Worm (Caenorhabditis elegans) whole organism, L4 larva: ENCODE results near the gene F53E10.1.

ENCODE experiments used
- D1046.2 ChIP-seq: fragments of 200-800 bp; sonication (Bioruptor generic); IDR thresholded peaks from 2 replicates; pipeline ENCODE4 v1.3.6; 2022; ENCODE audit warnings: missing genetic modification characterization, missing compliant biosample characterization
- F10B5.3 ChIP-seq: sonication (generic microtip); optimal IDR thresholded peaks from 2 replicates; lab custom pipeline; 2016; ENCODE audit warnings: mild to moderate bottlenecking, missing genetic modification characterization, missing compliant biosample characterization
- F49E8.2 ChIP-seq: sonication (generic microtip); optimal IDR thresholded peaks from 2 replicates; lab custom pipeline; 2016; ENCODE audit warnings: missing compliant biosample characterization, mild to moderate bottlenecking, missing genetic modification characterization, borderline replicate concordance
- R02D3.7 ChIP-seq: fragments of 150-350 bp; sonication (generic microtip); optimal IDR thresholded peaks from 3 replicates; lab custom pipeline; 2014; ENCODE audit warnings: missing biosample characterization, missing genetic modification characterization
- Y48G9A.11 ChIP-seq: fragments of 200-800 bp; sonication (Bioruptor generic); IDR thresholded peaks from 2 replicates; pipeline ENCODE4 v1.3.6; 2022; ENCODE audit warnings: missing genetic modification reagents, missing genetic modification characterization, missing compliant biosample characterization
- Y75B8A.6 ChIP-seq: fragments of 200-800 bp; sonication (Bioruptor generic); IDR thresholded peaks from 2 replicates; pipeline ENCODE4 v1.3.6; 2022; ENCODE audit warnings: missing genetic modification reagents, missing genetic modification characterization, missing compliant biosample characterization
- ZK546.5 ChIP-seq, 2 experiments: sonication (generic microtip); optimal IDR thresholded peaks; 2 replicates each; lab custom pipeline; 2017; ENCODE audit warnings: missing biosample characterization in 2 of 2, missing genetic modification characterization in 2 of 2
- ceh-44 ChIP-seq: fragments of 200-800 bp; sonication (Bioruptor generic); IDR thresholded peaks from 2 replicates; pipeline ENCODE4 v1.3.6; 2022; ENCODE audit warnings: missing genetic modification reagents, missing genetic modification characterization, missing compliant biosample characterization
- ces-1 ChIP-seq: fragments of 150-350 bp; sonication (generic microtip); optimal IDR thresholded peaks from 4 replicates; lab custom pipeline; 2014; ENCODE audit warnings: missing biosample characterization, missing genetic modification reagents, missing genetic modification characterization
- daf-12 ChIP-seq: fragments of 150-350 bp; optimal IDR thresholded peaks from 2 replicates; lab custom pipeline; 2014; ENCODE audit warnings: missing biosample characterization, missing genetic modification reagents, missing genetic modification characterization
- dmd-6 ChIP-seq: fragments of 200-800 bp; sonication (Bioruptor generic); IDR thresholded peaks from 2 replicates; pipeline ENCODE4 v1.3.6; 2022; ENCODE audit warnings: missing genetic modification reagents, missing genetic modification characterization, missing compliant biosample characterization
- dpl-1 ChIP-seq: fragments of 150-350 bp; optimal IDR thresholded peaks from 2 replicates; lab custom pipeline; 2014; ENCODE audit warnings: missing biosample characterization, missing genetic modification reagents, missing genetic modification characterization
- dve-1 ChIP-seq: sonication (generic microtip); optimal IDR thresholded peaks from 2 replicates; lab custom pipeline; 2017; ENCODE audit warnings: antibody characterized with exemption, mild to moderate bottlenecking, missing genetic modification characterization, missing compliant biosample characterization; ENCODE audit not compliant: insufficient read depth
- fos-1 ChIP-seq: fragments of 150-350 bp; optimal IDR thresholded peaks from 2 replicates; lab custom pipeline; 2014; ENCODE audit warnings: missing biosample characterization, missing genetic modification characterization
- gei-8 ChIP-seq: fragments of 200-800 bp; sonication (Bioruptor generic); optimal IDR thresholded peaks from 2 replicates; lab custom pipeline; 2018; ENCODE audit warnings: mild to moderate bottlenecking, missing genetic modification characterization, missing compliant biosample characterization
- jun-1 ChIP-seq: fragments of 150-350 bp; optimal IDR thresholded peaks from 2 replicates; lab custom pipeline; 2014; ENCODE audit warnings: missing biosample characterization, missing genetic modification reagents, missing genetic modification characterization
- lin-1 ChIP-seq: fragments of 200-800 bp; sonication (Bioruptor generic); IDR thresholded peaks from 2 replicates; pipeline ENCODE4 v1.3.6; 2022; ENCODE audit warnings: missing genetic modification reagents, missing genetic modification characterization, missing compliant biosample characterization
- lin-13 ChIP-seq: fragments of 150-350 bp; optimal IDR thresholded peaks from 2 replicates; lab custom pipeline; 2014; ENCODE audit warnings: missing biosample characterization, missing genetic modification reagents, missing genetic modification characterization
- lin-38 ChIP-seq: fragments of 200-800 bp; sonication (Bioruptor generic); IDR thresholded peaks from 2 replicates; pipeline ENCODE4 v1.3.6; 2022; ENCODE audit warnings: missing genetic modification reagents, missing genetic modification characterization, missing compliant biosample characterization
- madf-9 ChIP-seq: fragments of 200-800 bp; sonication (Bioruptor generic); conservative IDR thresholded peaks from 2 replicates; pipeline ENCODE4 v1.3.6; 2022; ENCODE audit warnings: missing genetic modification reagents, missing genetic modification characterization, missing compliant biosample characterization
- mep-1 ChIP-seq: fragments of 150-350 bp; sonication (generic microtip); optimal IDR thresholded peaks from 3 replicates; lab custom pipeline; 2014; ENCODE audit warnings: missing biosample characterization, missing genetic modification characterization
- nhr-11 ChIP-seq: fragments of 150-350 bp; optimal IDR thresholded peaks from 2 replicates; lab custom pipeline; 2014; ENCODE audit warnings: missing biosample characterization, missing genetic modification characterization
- nhr-28 ChIP-seq: fragments of 150-350 bp; optimal IDR thresholded peaks from 2 replicates; lab custom pipeline; 2014; ENCODE audit warnings: missing biosample characterization, missing genetic modification characterization
- nhr-76 ChIP-seq: fragments of 150-350 bp; optimal IDR thresholded peaks from 2 replicates; lab custom pipeline; 2014; ENCODE audit warnings: missing biosample characterization, missing genetic modification characterization
- nhr-77 ChIP-seq: fragments of 150-350 bp; optimal IDR thresholded peaks from 2 replicates; lab custom pipeline; 2014; ENCODE audit warnings: missing biosample characterization, missing genetic modification characterization
- pha-4 ChIP-seq, 2 experiments: fragments of 150-350 bp in 1 of 2; fragments of 200-800 bp in 1 of 2; sonication (Bioruptor generic) in 1 of 2; IDR thresholded peaks in 1 of 2; optimal IDR thresholded peaks in 1 of 2; 2 replicates each; pipeline versions ENCODE4 v1.3.6 to Lab custom; 2014 to 2022; ENCODE audit warnings: missing genetic modification characterization in 2 of 2, missing genetic modification reagents in 2 of 2, missing biosample characterization in 1 of 2, missing compliant biosample characterization in 1 of 2
- php-3 ChIP-seq: fragments of 200-800 bp; sonication (Bioruptor generic); IDR thresholded peaks from 2 replicates; pipeline ENCODE4 v1.3.6; 2022; ENCODE audit warnings: missing genetic modification reagents, missing genetic modification characterization, missing compliant biosample characterization
- pqm-1 ChIP-seq: sonication (generic microtip); optimal IDR thresholded peaks from 2 replicates; lab custom pipeline; 2017; ENCODE audit warnings: missing biosample characterization, missing genetic modification characterization
- skn-1 ChIP-seq: fragments of 150-350 bp; optimal IDR thresholded peaks from 2 replicates; lab custom pipeline; 2014; ENCODE audit warnings: missing biosample characterization, missing genetic modification characterization
- spr-1 ChIP-seq: sonication (generic microtip); optimal IDR thresholded peaks from 2 replicates; lab custom pipeline; 2016; ENCODE audit warnings: mild to moderate bottlenecking, missing genetic modification characterization, missing compliant biosample characterization
- tra-1 ChIP-seq: fragments of 200-800 bp; sonication (Bioruptor generic); IDR thresholded peaks from 2 replicates; pipeline ENCODE4 v1.3.6; 2022; ENCODE audit warnings: missing genetic modification reagents, missing genetic modification characterization, missing compliant biosample characterization
- unc-62 ChIP-seq, 3 experiments: fragments of 150-350 bp in 1 of 3; sonication (generic microtip); optimal IDR thresholded peaks in 2 of 3; peaks in 1 of 3; 1 replicate in 1 of 3; 2 replicates in 2 of 3; lab custom pipeline; 2014 to 2017; ENCODE audit warnings: missing biosample characterization in 3 of 3, missing genetic modification characterization in 3 of 3, missing genetic modification reagents in 3 of 3, missing genotype in 1 of 3
- zfp-3 ChIP-seq: fragments of 200-800 bp; sonication (Bioruptor generic); conservative IDR thresholded peaks from 2 replicates; pipeline ENCODE4 v1.3.6; 2022; ENCODE audit warnings: missing genetic modification reagents, missing genetic modification characterization, missing compliant biosample characterization
- ztf-7 ChIP-seq: fragments of 150-350 bp; optimal IDR thresholded peaks from 2 replicates; lab custom pipeline; 2014; ENCODE audit warnings: missing biosample characterization, missing genetic modification characterization

F53E10.1 gene

DNA sequence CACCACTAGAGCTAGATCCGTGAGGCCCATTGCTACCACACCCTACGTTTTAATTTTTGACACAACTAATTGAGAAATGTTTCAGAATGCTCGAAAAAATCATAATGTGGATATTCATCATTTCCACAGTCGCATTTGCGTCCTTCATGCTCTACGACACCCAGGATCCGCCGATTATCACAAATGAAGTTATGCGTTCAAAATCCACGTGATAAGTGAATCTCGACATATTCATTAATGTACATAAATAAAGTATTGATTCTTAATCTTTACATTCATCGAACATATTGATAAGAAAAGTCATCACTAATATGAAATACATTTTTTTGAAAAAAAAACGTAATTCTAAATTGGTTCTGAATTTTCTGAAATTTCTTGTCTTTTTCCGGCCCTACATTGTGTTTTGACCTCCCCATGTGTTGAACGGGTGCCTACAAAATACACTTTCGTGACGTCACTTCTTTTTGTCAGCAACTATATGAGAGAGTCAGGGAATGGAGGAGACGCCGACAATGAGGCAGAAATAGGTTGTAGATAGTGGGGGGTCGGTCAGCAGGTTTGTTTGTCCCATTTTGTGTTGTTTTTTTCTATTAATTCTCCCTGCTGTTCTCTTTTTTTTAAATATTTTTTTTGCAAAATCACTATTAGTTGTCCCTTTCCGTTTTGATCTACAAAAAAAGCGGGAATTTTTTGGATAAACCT is at the start of gene F53E10.1 (continued):
- TF ChIP-seq unc-62 (GFP tag; optimal IDR thresholded peaks at IDR 0.05 in 1 of 2; lab: Kevin White, UChicago) (no peak), unc-62 (tag; optimal IDR thresholded peaks at IDR 0.05; lab: Kevin White, UChicago) (no peak), pha-4 (GFP tag; IDR thresholded peaks at IDR 0.05; lab: Robert Waterston, UW) (no peak), pha-4 (tag; optimal IDR thresholded peaks at IDR 0.05; lab: Kevin White, UChicago) (peak; percentile 72), D1046.2 (GFP tag; lab: Robert Waterston, UW) (no peak), dpl-1 (GFP tag; lab: Kevin White, UChicago) (peak; percentile 43), dmd-6 (peak; percentile 72), pqm-1 (tag; lab: Kevin White, UChicago) (no peak), mep-1 (tag; lab: Kevin White, UChicago) (peak; percentile 71), lin-13 (no peak), ceh-44 (GFP tag; lab: Robert Waterston, UW) (no peak), Y48G9A.11 (GFP tag; lab: Robert Waterston, UW) (no peak), ztf-7 (tag; lab: Kevin White, UChicago) (no peak), nhr-11 (tag; lab: Kevin White, UChicago) (no peak), ZK546.5 (tag; optimal IDR thresholded peaks at IDR 0.05; lab: Kevin White, UChicago) (no peak), fos-1 (no peak), skn-1 (no peak), F10B5.3 (tag; lab: Kevin White, UChicago) (no peak), php-3 (GFP tag; lab: Robert Waterston, UW) (no peak), Y75B8A.6 (GFP tag; lab: Robert Waterston, UW) (no peak), nhr-77 (tag; lab: Kevin White, UChicago) (peak; percentile 53), zfp-3 (no peak), F49E8.2 (no peak), gei-8 (GFP tag; lab: Kevin White, UChicago) (no peak), ces-1 (GFP tag; lab: Kevin White, UChicago) (no peak), tra-1 (GFP tag; lab: Robert Waterston, UW) (peak; percentile 41; the same call in 1 of the 2 replicates), lin-1 (GFP tag; lab: Robert Waterston, UW) (no peak)

- TF ChIP-seq dve-1 (tag; lab: Kevin White, UChicago) (peak; percentile 14), nhr-77 (tag; lab: Kevin White, UChicago) (no peak), jun-1 (tag; lab: Kevin White, UChicago) (no peak), daf-12 (tag; lab: Kevin White, UChicago) (no peak), dmd-6 (peak; percentile 57; the same call in 1 of the 2 replicates), nhr-76 (tag; lab: Kevin White, UChicago) (no peak), nhr-28 (peak; percentile 37), unc-62 (GFP tag; optimal IDR thresholded peaks at IDR 0.05 in 1 of 2; lab: Kevin White, UChicago) (no peak), unc-62 (tag; optimal IDR thresholded peaks at IDR 0.05; lab: Kevin White, UChicago) (no peak), pqm-1 (tag; lab: Kevin White, UChicago) (peak; percentile 55)
- TF ChIP-seq, all 104 proteins: peak for 4
Measured at ce11 chrV:2565525-2565924, 49.6 kb upstream of the F53E10.1 start, which contains the start of gene Y45G12C.1. Gene Y45G12C.1, plus strand, starts transcription at chrV:2565683.

DNA sequence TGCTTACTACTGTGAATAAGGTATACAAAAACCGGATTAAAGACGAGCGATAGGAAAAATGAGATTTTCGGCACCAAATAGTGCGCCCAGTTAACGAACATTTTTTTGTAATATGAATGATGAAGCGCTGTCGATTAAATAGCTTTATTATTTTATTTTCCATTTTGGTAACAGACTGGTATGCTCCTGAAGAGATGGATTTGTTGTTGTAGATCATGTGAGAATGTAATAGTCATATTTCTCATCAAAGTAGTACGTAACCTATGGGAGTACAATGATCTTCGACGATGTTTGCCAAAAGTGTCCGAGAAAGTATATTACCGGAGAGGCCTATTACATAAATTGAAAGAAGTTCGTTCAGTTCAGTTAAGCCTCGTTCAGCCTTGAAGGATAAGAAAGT is 44.5 kb upstream of the F53E10.1 start, which contains the start of gene srj-19:
srj-19 (minus strand) TSS at position 101 of the 400 bp plus-strand sequence.
- TF ChIP-seq madf-9 (GFP tag; lab: Robert Waterston, UW) (no peak), spr-1 (tag; lab: Kevin White, UChicago) (no peak), R02D3.7 (tag; lab: Kevin White, UChicago) (no peak), lin-38 (GFP tag; lab: Robert Waterston, UW) (no peak)
- TF ChIP-seq, all 104 proteins: peak for 0
